Comparison of ENCODE assay signal across 2 fruit fly cellular contexts in genomic region chr2L:11227258-11227657, dm6.
TF ChIP-seq lines count a peak whose summit lies in the region.

No protein-coding gene starts in this region.

- TF ChIP-seq CTCF in whole organism, embryonic (GFP tag; optimal IDR thresholded peaks at IDR 0.05; lab: Kevin White, UChicago) = no peak

TF ChIP-seq in whole organism, embryonic, 481 proteins besides CTCF, POLR2A, EP300 and RAD21:
- TF ChIP-seq crol (GFP tag; IDR thresholded peaks at IDR 0.05; lab: Robert Waterston, UW) (peak; percentile 15; the same call in 1 of the 2 replicates), CG1233 (GFP tag; optimal IDR thresholded peaks at IDR 0.05; lab: Kevin White, UChicago) (no peak), sens (GFP tag; lab: Kevin White, UChicago) (peak; percentile 66)

TF ChIP-seq in whole organism, wandering third instar larva, 38 proteins besides CTCF, POLR2A, EP300 and RAD21:
- TF ChIP-seq Dfd (GFP tag; optimal IDR thresholded peaks at IDR 0.05; lab: Kevin White, UChicago) = peak; percentile 51
- TF ChIP-seq GATAd (GFP tag; optimal IDR thresholded peaks at IDR 0.05; lab: Kevin White, UChicago) = no peak
- no peak for TF ChIP-seq Hr78 (GFP tag; optimal IDR thresholded peaks at IDR 0.05; lab: Kevin White, UChicago)

Comparison
In these comparisons a context has a peak if more than half of its experiments do, and no peak if none do; other contexts are left out.
1. Of the 10 proteins assayed by ChIP-seq in both whole organism, embryonic and whole organism, wandering third instar larva: peak only in whole organism, embryonic: none; only in whole organism, wandering third instar larva: Dfd; in both: none; in neither: 9.